Worm (Caenorhabditis elegans) whole organism, young adult: ENCODE measurements around the gene F16B12.4.

Source experiments
- F10E7.11 ChIP-seq: sonication (generic microtip); optimal IDR thresholded peaks from 2 replicates; lab custom pipeline; 2017; ENCODE audit warnings: mild to moderate bottlenecking, missing genetic modification characterization, moderate library complexity, missing compliant biosample characterization
- T26A5.8 ChIP-seq: sonication (generic microtip); optimal IDR thresholded peaks from 2 replicates; lab custom pipeline; 2016; ENCODE audit warnings: missing genetic modification characterization, missing compliant biosample characterization
- athp-1 ChIP-seq: sonication (generic microtip); optimal IDR thresholded peaks from 2 replicates; lab custom pipeline; 2017; ENCODE audit warnings: mild to moderate bottlenecking, missing genetic modification characterization, missing compliant biosample characterization
- ets-4 ChIP-seq: fragments of 200-800 bp; sonication (Bioruptor generic); optimal IDR thresholded peaks from 2 replicates; lab custom pipeline; 2018; ENCODE audit warnings: mild to moderate bottlenecking, missing genetic modification characterization, missing compliant biosample characterization
- gei-17 ChIP-seq: fragments of 200-800 bp; sonication (Bioruptor generic); optimal IDR thresholded peaks from 2 replicates; lab custom pipeline; 2018; ENCODE audit warnings: mild to moderate bottlenecking, missing genetic modification characterization, missing compliant biosample characterization
- madf-6 ChIP-seq: fragments of 200-800 bp; sonication (Bioruptor generic); IDR thresholded peaks from 2 replicates; pipeline ENCODE4 v1.3.6; 2022; ENCODE audit warnings: missing genetic modification reagents, missing genetic modification characterization, missing compliant biosample characterization

- TF ChIP-seq F10E7.11 (no peak), gei-17 (GFP tag; lab: Kevin White, UChicago) (no peak), madf-6 (no peak), ets-4 (GFP tag; lab: Kevin White, UChicago) (no peak), athp-1 (no peak), T26A5.8 (tag; lab: Kevin White, UChicago) (no peak)
Measured at ce11 chrX:14147400-14147799, 48.9 kb upstream of the F16B12.4 start, which contains the start of gene akt-2.
